Worm (Caenorhabditis elegans): ENCODE results near the gene mrps-14.

mrps-14 gene

DNA sequence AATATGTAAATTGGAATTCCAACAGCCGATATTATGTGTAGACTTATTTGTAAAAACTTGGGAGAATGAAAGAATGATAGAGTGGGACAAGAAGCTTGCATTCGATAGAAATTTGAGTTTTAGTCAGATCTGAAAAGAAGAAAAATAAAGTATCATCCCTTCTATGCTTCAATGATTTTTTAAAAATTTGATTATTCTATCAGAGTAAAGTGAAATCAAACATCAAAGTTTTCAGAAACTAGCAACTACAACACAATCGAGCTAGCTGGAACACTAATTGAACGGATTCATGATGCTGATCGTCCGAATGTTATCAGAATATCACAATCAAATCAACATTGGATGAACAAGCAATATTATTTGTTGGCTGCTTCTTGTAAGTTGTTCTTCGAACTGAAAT lies 15.3 kb downstream of the mrps-14 start, which contains the start of gene srh-135:
srh-135 (minus strand) TSS at position 101 of the 400 bp plus-strand sequence.
- TF ChIP-seq ceh-2 (tag; optimal IDR thresholded peaks at IDR 0.05) (no peak), madf-2 (tag; optimal IDR thresholded peaks at IDR 0.05) (no peak), nhr-11 (tag; optimal IDR thresholded peaks at IDR 0.05) (no peak), tbx-7 (tag; optimal IDR thresholded peaks at IDR 0.05) (no peak), pat-9 (tag; optimal IDR thresholded peaks at IDR 0.05) (no peak), hlh-15 (tag; optimal IDR thresholded peaks at IDR 0.05) (no peak), hlh-8 (tag; optimal IDR thresholded peaks at IDR 0.05) (no peak), ceh-14 (tag; optimal IDR thresholded peaks at IDR 0.05) (no peak), K02D7.2 (tag; optimal IDR thresholded peaks at IDR 0.05) (no peak), ceh-34 (tag; optimal IDR thresholded peaks at IDR 0.05) (no peak), zip-5 (tag; optimal IDR thresholded peaks at IDR 0.05) (no peak), ceh-9 (tag; optimal IDR thresholded peaks at IDR 0.05) (no peak), C38D4.7 (GFP tag; optimal IDR thresholded peaks at IDR 0.05) (no peak), ahr-1 (tag; optimal IDR thresholded peaks at IDR 0.05) (no peak), odd-2 (tag; optimal IDR thresholded peaks at IDR 0.05) (no peak), npax-4 (tag; optimal IDR thresholded peaks at IDR 0.05) (no peak), fax-1 (tag; optimal IDR thresholded peaks at IDR 0.05) (no peak), ceh-6 (GFP tag; optimal IDR thresholded peaks at IDR 0.05) (no peak), syd-9 (tag; optimal IDR thresholded peaks at IDR 0.05) (no peak)

DNA sequence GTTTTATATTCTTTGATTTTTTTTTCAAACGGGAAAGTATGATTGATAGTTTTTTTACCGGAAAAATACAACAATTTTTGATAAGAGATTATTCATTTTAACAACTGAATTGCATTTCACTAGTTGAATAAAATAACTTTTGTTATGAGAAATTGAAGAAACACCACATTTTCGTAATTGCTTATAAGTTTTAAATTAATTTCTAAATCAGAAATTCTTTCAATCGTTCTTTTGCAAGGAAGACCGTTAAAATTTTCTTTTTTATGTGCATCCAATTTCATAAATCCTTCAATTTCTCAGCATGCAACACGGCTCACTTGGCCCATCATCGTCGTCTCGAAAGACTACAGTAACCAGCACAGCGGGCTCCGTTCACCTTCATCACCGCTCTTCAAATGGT lies 19.7 kb downstream of the mrps-14 start, which contains the start of gene plc-3:
plc-3 (plus strand) TSS at position 301 of the 400 bp plus-strand sequence.
- TF ChIP-seq lin-11 (tag; optimal IDR thresholded peaks at IDR 0.05) = no peak
- TF ChIP-seq madf-2 (tag; optimal IDR thresholded peaks at IDR 0.05) = no peak
- no peak for TF ChIP-seq gmeb-2 (tag; optimal IDR thresholded peaks at IDR 0.05)
- no peak for TF ChIP-seq ceh-48 (tag; optimal IDR thresholded peaks at IDR 0.05)
- TF ChIP-seq dmd-4 (tag; optimal IDR thresholded peaks at IDR 0.05; ENCODE audit: borderline replicate concordance) = no peak
- TF ChIP-seq hlh-6 (tag; optimal IDR thresholded peaks at IDR 0.05) = no peak
- TF ChIP-seq elt-2 (tag; optimal IDR thresholded peaks at IDR 0.05) = no peak
- TF ChIP-seq ceh-30 (tag; optimal IDR thresholded peaks at IDR 0.05) = no peak

DNA sequence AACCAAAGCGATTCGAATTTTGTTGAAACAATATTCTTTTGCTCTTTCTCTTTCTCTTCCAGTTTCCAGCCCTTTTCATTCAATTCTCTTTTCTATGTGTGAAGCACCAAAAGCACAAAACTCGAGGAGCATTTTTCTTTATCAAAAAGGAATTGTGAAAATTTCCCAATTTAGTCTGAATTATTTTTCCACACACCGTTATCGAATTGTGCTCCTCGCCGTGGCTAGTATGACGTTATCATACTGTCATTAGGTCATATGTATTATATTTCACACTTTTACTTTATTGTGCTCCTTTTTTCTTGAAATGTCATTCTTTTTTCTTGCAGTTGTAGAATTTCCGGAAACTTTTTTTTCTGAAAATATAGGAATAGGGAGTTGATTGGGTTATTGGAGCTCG lies 20.7 kb downstream of the mrps-14 start:
- no peak for TF ChIP-seq gmeb-2 (tag; optimal IDR thresholded peaks at IDR 0.05)
- no peak for TF ChIP-seq hlh-30 (tag; optimal IDR thresholded peaks at IDR 0.05; ENCODE audit: insufficient read depth)
- no peak for TF ChIP-seq F13H6.1 (tag; optimal IDR thresholded peaks at IDR 0.05)
- no peak for TF ChIP-seq ahr-1 (tag; optimal IDR thresholded peaks at IDR 0.05)
- TF ChIP-seq unc-3 (GFP tag; conservative IDR thresholded peaks at IDR 0.05) = no peak
- TF ChIP-seq unc-3 (tag; optimal IDR thresholded peaks at IDR 0.05) = no peak
- no peak for TF ChIP-seq fkh-6 (tag; optimal IDR thresholded peaks at IDR 0.05)
- TF ChIP-seq ceh-48 (tag; optimal IDR thresholded peaks at IDR 0.05) = no peak
- no peak for TF ChIP-seq hlh-6 (tag; optimal IDR thresholded peaks at IDR 0.05)
- no peak for TF ChIP-seq C38D4.7 (GFP tag; optimal IDR thresholded peaks at IDR 0.05)
- no peak for TF ChIP-seq pros-1 (tag; optimal IDR thresholded peaks at IDR 0.05)
- TF ChIP-seq tbx-7 (tag; optimal IDR thresholded peaks at IDR 0.05) = no peak
- TF ChIP-seq lin-11 (tag; optimal IDR thresholded peaks at IDR 0.05) = no peak
- TF ChIP-seq dve-1 (tag; optimal IDR thresholded peaks at IDR 0.05) = no peak
- TF ChIP-seq ceh-18 (tag; optimal IDR thresholded peaks at IDR 0.05) = no peak
- no peak for TF ChIP-seq fkh-10 (GFP tag; optimal IDR thresholded peaks at IDR 0.05)
- TF ChIP-seq fax-1 (tag; optimal IDR thresholded peaks at IDR 0.05) = no peak
- TF ChIP-seq ceh-31 (tag; optimal IDR thresholded peaks at IDR 0.05) = no peak
- TF ChIP-seq nhr-11 (tag; optimal IDR thresholded peaks at IDR 0.05) = no peak

DNA sequence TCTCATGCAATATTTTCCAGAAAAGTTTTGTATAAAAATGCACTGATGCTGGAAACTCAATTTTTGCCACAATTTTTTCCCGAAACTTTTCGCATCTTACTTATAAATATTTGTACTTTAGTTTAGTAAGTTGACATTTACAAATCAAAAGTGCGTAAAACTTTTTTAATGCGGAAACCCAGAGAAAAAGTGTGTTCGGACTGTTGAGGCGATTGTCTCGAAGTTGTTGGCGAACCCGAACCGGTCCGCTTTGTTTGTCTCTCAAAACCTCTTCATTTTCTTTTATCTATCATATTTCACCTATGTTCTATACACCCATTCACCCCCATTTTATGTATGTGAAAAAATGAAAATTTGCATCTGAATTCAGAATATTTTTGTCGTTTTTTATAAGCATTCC lies 21.7 kb downstream of the mrps-14 start:
- TF ChIP-seq ref-2 (tag; optimal IDR thresholded peaks at IDR 0.05) = no peak
- no peak for TF ChIP-seq eyg-1 (tag; optimal IDR thresholded peaks at IDR 0.05)
- no peak for TF ChIP-seq ahr-1 (tag; optimal IDR thresholded peaks at IDR 0.05)
